Worm (Caenorhabditis elegans) whole organism, L4 larva: Measurements from ENCODE around the gene anoh-2.

Experiments
- F10B5.3 ChIP-seq: sonication (generic microtip); optimal IDR thresholded peaks from 2 replicates; lab custom pipeline; 2016; ENCODE audit warnings: mild to moderate bottlenecking, missing genetic modification characterization, missing compliant biosample characterization
- F26F4.8 ChIP-seq: fragments of 200-800 bp; sonication (Bioruptor generic); conservative IDR thresholded peaks from 2 replicates; pipeline ENCODE4 v1.3.6; 2022; ENCODE audit warnings: missing genetic modification characterization, missing compliant biosample characterization
- R02D3.7 ChIP-seq: fragments of 150-350 bp; sonication (generic microtip); optimal IDR thresholded peaks from 3 replicates; lab custom pipeline; 2014; ENCODE audit warnings: missing biosample characterization, missing genetic modification characterization
- T20F7.1 ChIP-seq: fragments of 200-800 bp; sonication (Bioruptor generic); optimal IDR thresholded peaks from 2 replicates; lab custom pipeline; 2018; ENCODE audit warnings: mild to moderate bottlenecking, missing genetic modification characterization, missing compliant biosample characterization
- Y105C5A.15 ChIP-seq: fragments of 200-800 bp; sonication (Bioruptor generic); IDR thresholded peaks from 2 replicates; pipeline ENCODE4 v1.3.6; 2022; ENCODE audit warnings: missing genetic modification characterization, missing compliant biosample characterization
- Y48G9A.11 ChIP-seq: fragments of 200-800 bp; sonication (Bioruptor generic); IDR thresholded peaks from 2 replicates; pipeline ENCODE4 v1.3.6; 2022; ENCODE audit warnings: missing genetic modification reagents, missing genetic modification characterization, missing compliant biosample characterization
- Y5F2A.4 ChIP-seq: fragments of 200-800 bp; sonication (Bioruptor generic); optimal IDR thresholded peaks from 2 replicates; lab custom pipeline; 2018; ENCODE audit warnings: mild to moderate bottlenecking, missing genetic modification characterization, missing compliant biosample characterization
- ZK337.2 ChIP-seq: fragments of 200-800 bp; sonication (Bioruptor generic); IDR thresholded peaks from 2 replicates; pipeline ENCODE4 v1.3.6; 2022; ENCODE audit warnings: missing genetic modification reagents, missing genetic modification characterization, missing compliant biosample characterization
- aly-2 ChIP-seq: sonication (generic microtip); optimal IDR thresholded peaks from 2 replicates; lab custom pipeline; 2018; ENCODE audit warnings: missing biosample characterization, missing genetic modification characterization
- arid-1 ChIP-seq: fragments of 200-800 bp; sonication (Bioruptor generic); conservative IDR thresholded peaks from 2 replicates; pipeline ENCODE4 v1.3.6; 2022; ENCODE audit warnings: missing genetic modification reagents, missing genetic modification characterization, missing compliant biosample characterization
- ceh-20 ChIP-seq: fragments of 200-800 bp; sonication (Bioruptor generic); IDR thresholded peaks from 2 replicates; pipeline ENCODE4 v1.3.6; 2022; ENCODE audit warnings: missing genetic modification reagents, missing genetic modification characterization, missing compliant biosample characterization
- ceh-28 ChIP-seq: fragments of 150-350 bp; optimal IDR thresholded peaks from 2 replicates; lab custom pipeline; 2014; ENCODE audit warnings: missing biosample characterization, missing genetic modification reagents, missing genetic modification characterization
- ceh-32 ChIP-seq: sonication (generic microtip); optimal IDR thresholded peaks from 2 replicates; lab custom pipeline; 2016; ENCODE audit warnings: mild to moderate bottlenecking, missing genetic modification characterization, missing compliant biosample characterization; ENCODE audit not compliant: poor library complexity
- ceh-62 ChIP-seq: sonication (generic microtip); optimal IDR thresholded peaks from 2 replicates; lab custom pipeline; 2017; ENCODE audit warnings: missing biosample characterization, missing genetic modification characterization
- ces-1 ChIP-seq: fragments of 150-350 bp; sonication (generic microtip); optimal IDR thresholded peaks from 4 replicates; lab custom pipeline; 2014; ENCODE audit warnings: missing biosample characterization, missing genetic modification reagents, missing genetic modification characterization
- daf-12 ChIP-seq: fragments of 150-350 bp; optimal IDR thresholded peaks from 2 replicates; lab custom pipeline; 2014; ENCODE audit warnings: missing biosample characterization, missing genetic modification reagents, missing genetic modification characterization
- daf-19 ChIP-seq: fragments of 200-800 bp; sonication (Bioruptor generic); conservative IDR thresholded peaks from 2 replicates; pipeline ENCODE4 v1.3.6; 2022; ENCODE audit warnings: missing genetic modification characterization, missing compliant biosample characterization
- daf-8 ChIP-seq: fragments of 200-800 bp; sonication (Bioruptor generic); IDR thresholded peaks from 2 replicates; pipeline ENCODE4 v1.3.6; 2022; ENCODE audit warnings: missing genetic modification characterization, missing compliant biosample characterization
- dmd-6 ChIP-seq: fragments of 200-800 bp; sonication (Bioruptor generic); IDR thresholded peaks from 2 replicates; pipeline ENCODE4 v1.3.6; 2022; ENCODE audit warnings: missing genetic modification reagents, missing genetic modification characterization, missing compliant biosample characterization
- dpl-1 ChIP-seq: fragments of 150-350 bp; optimal IDR thresholded peaks from 2 replicates; lab custom pipeline; 2014; ENCODE audit warnings: missing biosample characterization, missing genetic modification reagents, missing genetic modification characterization
- egl-27 ChIP-seq: sonication (generic microtip); optimal IDR thresholded peaks from 3 replicates; lab custom pipeline; 2017; ENCODE audit warnings: missing biosample characterization, missing genetic modification reagents, missing genetic modification characterization
- egl-43 ChIP-seq: fragments of 200-800 bp; sonication (Bioruptor generic); IDR thresholded peaks from 2 replicates; pipeline ENCODE4 v1.3.6; 2022; ENCODE audit warnings: missing genetic modification reagents, missing genetic modification characterization, missing compliant biosample characterization
- hif-1 ChIP-seq, 2 experiments: sonication (generic microtip); optimal IDR thresholded peaks; 2 replicates each; lab custom pipeline; 2016 to 2017; ENCODE audit warnings: missing compliant biosample characterization in 2 of 2, missing genetic modification characterization in 2 of 2, missing genetic modification reagents in 2 of 2, missing genotype in 2 of 2, mild to moderate bottlenecking in 1 of 2
- hlh-11 ChIP-seq: fragments of 200-800 bp; sonication (Bioruptor generic); optimal IDR thresholded peaks from 2 replicates; lab custom pipeline; 2018; ENCODE audit warnings: mild to moderate bottlenecking, missing genetic modification characterization, missing compliant biosample characterization
- hlh-30 ChIP-seq: sonication (generic microtip); optimal IDR thresholded peaks from 2 replicates; lab custom pipeline; 2017; ENCODE audit warnings: antibody characterized with exemption, mild to moderate bottlenecking, missing genetic modification characterization, missing compliant biosample characterization; ENCODE audit not compliant: insufficient read depth
- jun-1 ChIP-seq: fragments of 150-350 bp; optimal IDR thresholded peaks from 2 replicates; lab custom pipeline; 2014; ENCODE audit warnings: missing biosample characterization, missing genetic modification reagents, missing genetic modification characterization
- lsy-2 ChIP-seq, 2 experiments: fragments of 150-350 bp in 1 of 2; sonication (generic microtip) in 1 of 2; optimal IDR thresholded peaks; 2 replicates each; lab custom pipeline; 2014 to 2017; ENCODE audit warnings: missing biosample characterization in 2 of 2, missing genetic modification characterization in 2 of 2
- mdt-29 ChIP-seq: fragments of 200-800 bp; sonication (Bioruptor generic); IDR thresholded peaks from 2 replicates; pipeline ENCODE4 v1.3.6; 2022; ENCODE audit warnings: missing genetic modification reagents, missing genetic modification characterization, missing compliant biosample characterization
- mes-2 ChIP-seq: sonication (generic microtip); optimal IDR thresholded peaks from 2 replicates; lab custom pipeline; 2016; ENCODE audit warnings: missing genotype, mild to moderate bottlenecking, missing genetic modification characterization, missing compliant biosample characterization; ENCODE audit not compliant: poor library complexity, severe bottlenecking
- nhr-111 ChIP-seq: fragments of 200-800 bp; sonication (Bioruptor generic); optimal IDR thresholded peaks from 2 replicates; lab custom pipeline; 2018; ENCODE audit warnings: mild to moderate bottlenecking, missing genetic modification characterization, missing compliant biosample characterization
- nhr-28 ChIP-seq: fragments of 150-350 bp; optimal IDR thresholded peaks from 2 replicates; lab custom pipeline; 2014; ENCODE audit warnings: missing biosample characterization, missing genetic modification characterization
- nhr-41 ChIP-seq: fragments of 200-800 bp; sonication (Bioruptor generic); IDR thresholded peaks from 2 replicates; pipeline ENCODE4 v1.3.6; 2022; ENCODE audit warnings: missing genetic modification reagents, missing genetic modification characterization, missing compliant biosample characterization
- nhr-42 ChIP-seq: fragments of 200-800 bp; sonication (Bioruptor generic); IDR thresholded peaks from 2 replicates; pipeline ENCODE4 v1.3.6; 2022; ENCODE audit warnings: missing genetic modification characterization, missing compliant biosample characterization
- nhr-48 ChIP-seq: sonication (generic microtip); optimal IDR thresholded peaks from 2 replicates; lab custom pipeline; 2016; ENCODE audit warnings: mild to moderate bottlenecking, missing genetic modification characterization, missing compliant biosample characterization
- nhr-6 ChIP-seq: fragments of 150-350 bp; optimal IDR thresholded peaks from 2 replicates; lab custom pipeline; 2014; ENCODE audit warnings: missing biosample characterization, missing genetic modification characterization
- nhr-76 ChIP-seq: fragments of 150-350 bp; optimal IDR thresholded peaks from 2 replicates; lab custom pipeline; 2014; ENCODE audit warnings: missing biosample characterization, missing genetic modification characterization
- nhr-77 ChIP-seq: fragments of 150-350 bp; optimal IDR thresholded peaks from 2 replicates; lab custom pipeline; 2014; ENCODE audit warnings: missing biosample characterization, missing genetic modification characterization
- pha-4 ChIP-seq, 2 experiments: fragments of 150-350 bp in 1 of 2; fragments of 200-800 bp in 1 of 2; sonication (Bioruptor generic) in 1 of 2; IDR thresholded peaks in 1 of 2; optimal IDR thresholded peaks in 1 of 2; 2 replicates each; pipeline versions ENCODE4 v1.3.6 to Lab custom; 2014 to 2022; ENCODE audit warnings: missing genetic modification characterization in 2 of 2, missing genetic modification reagents in 2 of 2, missing biosample characterization in 1 of 2, missing compliant biosample characterization in 1 of 2
- pqm-1 ChIP-seq: sonication (generic microtip); optimal IDR thresholded peaks from 2 replicates; lab custom pipeline; 2017; ENCODE audit warnings: missing biosample characterization, missing genetic modification characterization
- sdz-12 ChIP-seq: fragments of 200-800 bp; sonication (Bioruptor generic); optimal IDR thresholded peaks from 2 replicates; lab custom pipeline; 2018; ENCODE audit warnings: mild to moderate bottlenecking, missing genetic modification characterization, missing compliant biosample characterization
- set-16 ChIP-seq: fragments of 200-800 bp; sonication (Bioruptor generic); IDR thresholded peaks from 2 replicates; pipeline ENCODE4 v1.3.6; 2022; ENCODE audit warnings: missing genetic modification reagents, missing genetic modification characterization, missing compliant biosample characterization
- skn-1 ChIP-seq: fragments of 150-350 bp; optimal IDR thresholded peaks from 2 replicates; lab custom pipeline; 2014; ENCODE audit warnings: missing biosample characterization, missing genetic modification characterization
- spr-1 ChIP-seq: sonication (generic microtip); optimal IDR thresholded peaks from 2 replicates; lab custom pipeline; 2016; ENCODE audit warnings: mild to moderate bottlenecking, missing genetic modification characterization, missing compliant biosample characterization
- spr-3 ChIP-seq: fragments of 200-800 bp; sonication (Bioruptor generic); optimal IDR thresholded peaks from 2 replicates; lab custom pipeline; 2018; ENCODE audit warnings: mild to moderate bottlenecking, missing genetic modification characterization, missing compliant biosample characterization
- tag-97 ChIP-seq: fragments of 200-800 bp; sonication (Bioruptor generic); IDR thresholded peaks from 2 replicates; pipeline ENCODE4 v1.3.6; 2022; ENCODE audit warnings: missing genetic modification characterization, missing compliant biosample characterization
- unc-130 ChIP-seq: sonication (generic microtip); optimal IDR thresholded peaks from 2 replicates; lab custom pipeline; 2016; ENCODE audit warnings: missing genetic modification reagents, missing genetic modification characterization, missing compliant biosample characterization
- unc-39 ChIP-seq: sonication (generic microtip); optimal IDR thresholded peaks from 2 replicates; lab custom pipeline; 2017; ENCODE audit warnings: missing biosample characterization, missing genetic modification characterization
- zag-1 ChIP-seq: fragments of 150-350 bp; optimal IDR thresholded peaks from 2 replicates; lab custom pipeline; 2014; ENCODE audit warnings: missing biosample characterization, missing genetic modification characterization
- zfp-2 ChIP-seq: sonication (generic microtip); optimal IDR thresholded peaks from 2 replicates; lab custom pipeline; 2016; ENCODE audit warnings: mild to moderate bottlenecking, missing genetic modification characterization, missing compliant biosample characterization
- ztf-11 ChIP-seq: fragments of 150-350 bp; optimal IDR thresholded peaks from 2 replicates; lab custom pipeline; 2014; ENCODE audit warnings: missing biosample characterization, missing genetic modification characterization

anoh-2 gene

ce11 chrIV:14612547-14613329 lies 45.4 kb upstream of the anoh-2 start:
- TF ChIP-seq set-16 (GFP tag; lab: Robert Waterston, UW) (no peak), dpl-1 (GFP tag; lab: Kevin White, UChicago) (no peak), daf-8 (no peak), tag-97 (no peak), sdz-12 (no peak), unc-130 (GFP tag; lab: Kevin White, UChicago) (no peak), pha-4 (GFP tag; IDR thresholded peaks at IDR 0.05; lab: Robert Waterston, UW) (no peak), pha-4 (tag; optimal IDR thresholded peaks at IDR 0.05; lab: Kevin White, UChicago) (peak; percentile 35), skn-1 (tag; lab: Kevin White, UChicago) (no peak), nhr-48 (tag; lab: Kevin White, UChicago) (peak; percentile 73), nhr-6 (tag; lab: Kevin White, UChicago) (peak; percentile 31), Y48G9A.11 (GFP tag; lab: Robert Waterston, UW) (no peak), ceh-32 (tag; lab: Kevin White, UChicago) (no peak), ztf-11 (tag; lab: Kevin White, UChicago) (no peak), ceh-62 (tag; lab: Kevin White, UChicago) (no peak), jun-1 (tag; lab: Kevin White, UChicago) (no peak), daf-19 (GFP tag; lab: Robert Waterston, UW) (no peak), mdt-29 (GFP tag; lab: Robert Waterston, UW) (no peak), spr-1 (tag; lab: Kevin White, UChicago) (no peak), egl-27 (tag; lab: Kevin White, UChicago) (no peak), lsy-2 (tag; optimal IDR thresholded peaks at IDR 0.05; lab: Kevin White, UChicago) (peak; percentile 22 to 33), ces-1 (GFP tag; lab: Kevin White, UChicago) (no peak), ceh-20 (no peak), R02D3.7 (tag; lab: Kevin White, UChicago) (no peak), nhr-42 (no peak), ceh-28 (no peak), T20F7.1 (GFP tag; lab: Kevin White, UChicago) (no peak), Y105C5A.15 (GFP tag; lab: Robert Waterston, UW) (no peak), F26F4.8 (no peak), hif-1 (tag; optimal IDR thresholded peaks at IDR 0.05; lab: Kevin White, UChicago) (peak in 1 of 2 experiments; percentile 91), nhr-77 (peak; percentile 51), spr-3 (GFP tag; lab: Kevin White, UChicago) (no peak), nhr-111 (no peak), hlh-30 (tag; lab: Kevin White, UChicago) (peak; percentile 34), nhr-76 (tag; lab: Kevin White, UChicago) (peak; percentile 31), pqm-1 (no peak), zfp-2 (tag; lab: Kevin White, UChicago) (no peak), zag-1 (tag; lab: Kevin White, UChicago) (no peak), egl-43 (no peak), daf-12 (tag; lab: Kevin White, UChicago) (no peak), mes-2 (tag; lab: Kevin White, UChicago) (peak; percentile 46), Y5F2A.4 (GFP tag; lab: Kevin White, UChicago) (no peak), aly-2 (tag; lab: Kevin White, UChicago) (no peak), ZK337.2 (GFP tag; lab: Robert Waterston, UW) (no peak), dmd-6 (GFP tag; lab: Robert Waterston, UW) (peak; percentile 90), arid-1 (GFP tag; lab: Robert Waterston, UW) (no peak), nhr-28 (tag; lab: Kevin White, UChicago) (peak; percentile 81), hlh-11 (tag; lab: Kevin White, UChicago) (peak; percentile 64), nhr-41 (GFP tag; lab: Robert Waterston, UW) (no peak), F10B5.3 (tag; lab: Kevin White, UChicago) (no peak), unc-39 (tag; lab: Kevin White, UChicago) (no peak)
